Worm (Caenorhabditis elegans) whole organism, mixed stage, embryonic: ENCODE results near the gene haf-2.
A peak's percentile ranks its signal among the peaks of the same experiment; 100 is the strongest.

Experiments
- bed-3 ChIP-seq: fragments of 200-800 bp; sonication (Bioruptor generic); optimal IDR thresholded peaks from 3 replicates; lab custom pipeline; 2018; ENCODE audit warnings: mild to moderate bottlenecking, missing genetic modification characterization, moderate library complexity, missing compliant biosample characterization
- blmp-1 ChIP-seq: fragments of 150-350 bp; optimal IDR thresholded peaks from 2 replicates; lab custom pipeline; 2014; ENCODE audit warnings: missing biosample characterization, missing genetic modification characterization
- ceh-39 ChIP-seq: fragments of 150-350 bp; optimal IDR thresholded peaks from 2 replicates; lab custom pipeline; 2014; ENCODE audit warnings: missing biosample characterization, missing genetic modification characterization
- ceh-43 ChIP-seq: fragments of 200-800 bp; sonication (Bioruptor generic); optimal IDR thresholded peaks from 2 replicates; lab custom pipeline; 2018; ENCODE audit warnings: mild to moderate bottlenecking, missing genetic modification characterization, moderate library complexity, missing compliant biosample characterization
- ceh-83 ChIP-seq: fragments of 200-800 bp; sonication (Bioruptor generic); optimal IDR thresholded peaks from 2 replicates; lab custom pipeline; 2018; ENCODE audit warnings: mild to moderate bottlenecking, missing genetic modification characterization, missing compliant biosample characterization
- ces-1 ChIP-seq: fragments of 150-350 bp; optimal IDR thresholded peaks from 2 replicates; lab custom pipeline; 2014; ENCODE audit warnings: missing biosample characterization, missing genetic modification reagents, missing genetic modification characterization
- cnd-1 ChIP-seq: fragments of 200-800 bp; sonication (Bioruptor generic); optimal IDR thresholded peaks from 2 replicates; lab custom pipeline; 2018; ENCODE audit warnings: mild to moderate bottlenecking, missing genetic modification characterization, missing compliant biosample characterization
- drap-1 ChIP-seq: fragments of 200-800 bp; sonication (Bioruptor generic); optimal IDR thresholded peaks from 3 replicates; lab custom pipeline; 2018; ENCODE audit warnings: mild to moderate bottlenecking, missing genetic modification characterization, missing compliant biosample characterization
- flh-1 ChIP-seq: fragments of 200-800 bp; sonication (Bioruptor generic); optimal IDR thresholded peaks from 2 replicates; lab custom pipeline; 2018; ENCODE audit warnings: mild to moderate bottlenecking, missing genetic modification characterization, moderate library complexity, missing compliant biosample characterization
- ham-2 ChIP-seq: fragments of 200-800 bp; sonication (Bioruptor generic); optimal IDR thresholded peaks from 2 replicates; lab custom pipeline; 2018; ENCODE audit warnings: mild to moderate bottlenecking, missing genetic modification characterization, missing compliant biosample characterization
- hlh-1 ChIP-seq: fragments of 150-350 bp; optimal IDR thresholded peaks from 2 replicates; lab custom pipeline; 2014; ENCODE audit warnings: missing biosample characterization, missing genetic modification reagents, missing genetic modification characterization
- lin-13 ChIP-seq: fragments of 150-350 bp; optimal IDR thresholded peaks from 2 replicates; lab custom pipeline; 2014; ENCODE audit warnings: missing biosample characterization, missing genetic modification characterization
- lin-32 ChIP-seq: fragments of 200-800 bp; sonication (Bioruptor generic); optimal IDR thresholded peaks from 2 replicates; lab custom pipeline; 2018; ENCODE audit warnings: mild to moderate bottlenecking, missing genetic modification characterization, missing compliant biosample characterization
- lsy-2 ChIP-seq: fragments of 150-350 bp; optimal IDR thresholded peaks from 2 replicates; lab custom pipeline; 2014; ENCODE audit warnings: missing biosample characterization, missing genetic modification characterization
- mep-1 ChIP-seq: fragments of 150-350 bp; optimal IDR thresholded peaks from 2 replicates; lab custom pipeline; 2017; ENCODE audit warnings: missing biosample characterization, missing genetic modification reagents, missing genetic modification characterization, inconsistent platforms
- mls-2 ChIP-seq: sonication (generic microtip); optimal IDR thresholded peaks from 2 replicates; lab custom pipeline; 2016; ENCODE audit warnings: mild to moderate bottlenecking, missing genetic modification characterization, moderate library complexity, missing compliant biosample characterization
- nhr-12 ChIP-seq: fragments of 150-350 bp; optimal IDR thresholded peaks from 2 replicates; lab custom pipeline; 2014; ENCODE audit warnings: missing biosample characterization, missing genetic modification characterization
- nhr-2 ChIP-seq: fragments of 150-350 bp; optimal IDR thresholded peaks from 2 replicates; lab custom pipeline; 2014; ENCODE audit warnings: missing biosample characterization, missing genetic modification characterization
- nhr-28 ChIP-seq: fragments of 150-350 bp; optimal IDR thresholded peaks from 2 replicates; lab custom pipeline; 2014; ENCODE audit warnings: missing biosample characterization, missing genetic modification characterization
- nhr-76 ChIP-seq: sonication (generic microtip); optimal IDR thresholded peaks from 2 replicates; lab custom pipeline; 2017; ENCODE audit warnings: missing biosample characterization, missing genetic modification characterization
- pha-4 ChIP-seq: fragments of 150-350 bp; optimal IDR thresholded peaks from 2 replicates; lab custom pipeline; 2018; ENCODE audit warnings: missing biosample characterization, missing genetic modification reagents, missing genetic modification characterization
- snpc-4 ChIP-seq: fragments of 150-350 bp; optimal IDR thresholded peaks from 2 replicates; lab custom pipeline; 2014; ENCODE audit warnings: missing biosample characterization, missing genetic modification characterization
- sptf-1 ChIP-seq: sonication (generic microtip); optimal IDR thresholded peaks from 2 replicates; lab custom pipeline; 2017; ENCODE audit warnings: mild to moderate bottlenecking, missing genetic modification characterization, moderate library complexity, missing compliant biosample characterization
- tbx-8 ChIP-seq: fragments of 200-800 bp; sonication (Bioruptor generic); optimal IDR thresholded peaks from 2 replicates; lab custom pipeline; 2018; ENCODE audit warnings: mild to moderate bottlenecking, missing genetic modification characterization, moderate library complexity, missing compliant biosample characterization
- unc-39 ChIP-seq: fragments of 150-350 bp; optimal IDR thresholded peaks from 2 replicates; lab custom pipeline; 2014; ENCODE audit warnings: missing biosample characterization, missing genetic modification characterization
- zip-8 ChIP-seq: fragments of 150-350 bp; optimal IDR thresholded peaks from 2 replicates; lab custom pipeline; 2014; ENCODE audit warnings: missing biosample characterization, missing genetic modification characterization
- ztf-11 ChIP-seq: fragments of 150-350 bp; optimal IDR thresholded peaks from 2 replicates; lab custom pipeline; 2014; ENCODE audit warnings: missing biosample characterization, missing genetic modification characterization

Gene haf-2

DNA sequence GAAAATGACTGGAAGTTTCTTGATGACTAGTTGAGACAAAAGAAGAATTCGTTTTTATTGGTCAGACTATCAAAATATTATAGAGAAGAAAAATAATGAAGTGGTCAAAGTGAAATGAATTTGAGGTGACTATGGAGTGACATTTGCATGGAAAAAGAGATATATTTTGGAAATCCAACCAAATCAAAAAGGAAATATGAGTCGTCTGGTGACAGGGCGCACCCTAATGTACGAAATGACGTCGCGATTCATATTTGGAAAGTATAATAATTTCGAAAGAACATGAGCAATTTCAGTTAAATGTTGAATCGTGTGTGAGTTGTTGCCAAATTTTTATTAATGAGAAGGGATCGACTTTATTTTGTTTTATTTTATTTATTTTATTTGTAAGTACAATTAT lies 38.8 kb downstream of the haf-2 start, which contains the start of gene F21D12.2:
Gene F21D12.2 (plus strand): TSS at position 301 of the 400 bp plus-strand sequence.
- TF ChIP-seq mep-1: no peak
- TF ChIP-seq tbx-8 (GFP tag; lab: Kevin White, UChicago): no peak
- no peak for TF ChIP-seq drap-1
- no peak for TF ChIP-seq ces-1 (GFP tag; lab: Kevin White, UChicago)
- TF ChIP-seq lsy-2 (tag; lab: Kevin White, UChicago): no peak
- no peak for TF ChIP-seq lin-13 (tag; lab: Kevin White, UChicago)
- TF ChIP-seq hlh-1: no peak
- no peak for TF ChIP-seq lin-32 (GFP tag; lab: Kevin White, UChicago)
- no peak for TF ChIP-seq unc-39 (tag; lab: Kevin White, UChicago)
- TF ChIP-seq nhr-28: no peak
- TF ChIP-seq blmp-1 (tag; lab: Kevin White, UChicago): no peak
- no peak for TF ChIP-seq ceh-39 (tag; lab: Kevin White, UChicago)
- TF ChIP-seq nhr-12 (tag; lab: Kevin White, UChicago): no peak
- no peak for TF ChIP-seq ceh-83 (GFP tag; lab: Kevin White, UChicago)
- no peak for TF ChIP-seq flh-1

DNA sequence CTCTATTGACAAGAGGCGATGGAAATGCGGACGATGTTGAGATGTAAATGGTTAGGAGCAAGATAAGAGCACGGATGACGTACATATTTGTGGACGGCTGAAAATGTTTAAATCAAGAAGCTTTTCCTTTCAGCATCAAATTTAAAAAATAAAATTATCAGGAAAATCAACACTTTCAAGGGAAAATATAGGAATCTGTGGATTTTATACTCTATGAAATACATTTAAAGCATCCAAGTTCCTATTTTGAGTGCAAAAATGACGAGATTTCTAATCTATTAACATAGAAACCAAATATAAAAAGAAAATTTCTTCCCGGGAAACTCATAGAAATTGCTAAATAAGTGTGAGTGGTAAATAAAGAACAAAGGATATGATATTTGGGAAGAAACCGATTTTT lies 42.1 kb downstream of the haf-2 start, which contains the start of gene F45E12.6:
Gene F45E12.6 (minus strand): TSS at position 101 of the 400 bp plus-strand sequence.
- TF ChIP-seq ceh-83 (GFP tag; lab: Kevin White, UChicago) (no peak), ztf-11 (no peak), ham-2 (GFP tag; lab: Kevin White, UChicago) (no peak), mls-2 (tag; lab: Kevin White, UChicago) (no peak), pha-4 (tag; lab: Kevin White, UChicago) (no peak), nhr-12 (tag; lab: Kevin White, UChicago) (no peak), nhr-28 (no peak)

DNA sequence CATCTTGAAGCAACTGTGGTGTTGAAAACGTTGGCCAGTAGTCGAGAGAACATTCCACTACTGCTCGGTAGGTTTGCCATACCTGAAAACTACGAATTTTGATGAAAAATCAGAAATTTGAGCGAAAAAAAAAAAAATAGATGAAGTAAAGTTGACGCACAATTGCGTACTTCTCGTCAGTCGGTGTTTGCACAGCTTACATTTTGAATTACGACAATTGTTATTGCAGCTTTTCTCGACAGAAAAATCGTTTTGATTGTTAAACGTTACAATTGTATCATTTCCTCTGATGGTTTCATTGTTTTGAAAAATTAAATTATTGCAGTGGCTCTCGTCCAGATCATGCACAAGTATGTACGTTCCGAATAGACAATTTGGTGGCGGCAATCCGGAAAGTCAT lies 46.2 kb downstream of the haf-2 start, which contains the start of the genes F45E12.5 and cnep-1:
Gene F45E12.5 (minus strand): TSS at position 93 of the 400 bp plus-strand sequence.
Gene cnep-1 (plus strand): TSS at position 326 of the 400 bp plus-strand sequence.
- no peak for TF ChIP-seq lin-13 (tag; lab: Kevin White, UChicago)
- TF ChIP-seq bed-3 (GFP tag; lab: Kevin White, UChicago): no peak
- TF ChIP-seq ceh-83 (GFP tag; lab: Kevin White, UChicago): no peak
- no peak for TF ChIP-seq nhr-2 (tag; lab: Kevin White, UChicago)
- TF ChIP-seq ztf-11: no peak
- no peak for TF ChIP-seq ceh-43 (GFP tag; lab: Kevin White, UChicago)
- TF ChIP-seq nhr-76 (tag; lab: Kevin White, UChicago): no peak
- TF ChIP-seq snpc-4: no peak
- no peak for TF ChIP-seq mls-2 (tag; lab: Kevin White, UChicago)
- TF ChIP-seq nhr-28: no peak
- TF ChIP-seq unc-39 (tag; lab: Kevin White, UChicago): no peak
- no peak for TF ChIP-seq lsy-2 (tag; lab: Kevin White, UChicago)
- TF ChIP-seq cnd-1 (tag; lab: Kevin White, UChicago): no peak
- TF ChIP-seq mep-1: no peak
- TF ChIP-seq ceh-39 (tag; lab: Kevin White, UChicago): no peak

DNA sequence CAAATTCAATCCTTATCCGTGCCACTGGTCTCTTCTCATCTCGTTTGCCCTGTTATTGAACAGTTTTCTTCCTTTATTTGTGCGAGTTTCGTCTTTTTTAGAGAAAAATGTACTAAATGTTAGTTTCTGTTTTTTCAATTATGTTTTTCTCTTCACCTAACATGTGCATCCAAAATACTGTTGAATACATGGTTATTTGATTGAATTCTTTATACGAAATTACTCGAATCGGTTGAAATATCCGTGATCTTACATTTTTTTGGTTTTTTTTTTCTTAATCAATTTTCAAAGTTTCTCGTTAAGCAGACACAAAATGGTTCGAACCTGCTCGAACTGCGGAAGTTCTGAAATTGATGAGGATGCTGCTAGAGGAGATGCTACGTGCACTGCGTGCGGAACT lies 50.7 kb downstream of the haf-2 start, which contains the start of gene brf-1:
Gene brf-1 (plus strand): TSS at position 301 of the 400 bp plus-strand sequence.
- TF ChIP-seq zip-8 (tag; lab: Kevin White, UChicago): peak; percentile 37
- TF ChIP-seq sptf-1: no peak
